Fruit fly (Drosophila melanogaster): ENCODE measurements around the gene Mst33A.
A peak's percentile ranks its signal among the peaks of the same experiment; 100 is the strongest.

Mst33A gene

dm6 chr2L:11586733-11587132 lies at the start of gene Mst33A:
Mst33A (minus strand) TSS chr2L:11586833.
- no peak for TF ChIP-seq fd64A (GFP tag; optimal IDR thresholded peaks at IDR 0.05)
- no peak for TF ChIP-seq fd3F (GFP tag; optimal IDR thresholded peaks at IDR 0.05)
- TF ChIP-seq HmgD (GFP tag; optimal IDR thresholded peaks at IDR 0.05), result no peak
- no peak for TF ChIP-seq CG11085 (GFP tag; IDR thresholded peaks at IDR 0.05)
- TF ChIP-seq so (GFP tag; IDR thresholded peaks at IDR 0.05), result no peak
- no peak for TF ChIP-seq MTF-1 (GFP tag; optimal IDR thresholded peaks at IDR 0.05; ENCODE audit: borderline replicate concordance)
- no peak for TF ChIP-seq bsh (GFP tag; optimal IDR thresholded peaks at IDR 0.05)
- no peak for TF ChIP-seq NK7.1 (GFP tag; optimal IDR thresholded peaks at IDR 0.05)
- TF ChIP-seq Gsc (GFP tag; IDR thresholded peaks at IDR 0.05), result no peak
- TF ChIP-seq bowl (GFP tag; IDR thresholded peaks at IDR 0.05), result no peak
- no peak for TF ChIP-seq CG9876 (GFP tag; optimal IDR thresholded peaks at IDR 0.05)

- TF ChIP-seq Hr51 (GFP tag; optimal IDR thresholded peaks at IDR 0.05), result peak in 1 of 2 experiments; percentile 46
- TF ChIP-seq CG8388 (GFP tag; optimal IDR thresholded peaks at IDR 0.05), result no peak
- no peak for TF ChIP-seq dati (GFP tag; IDR thresholded peaks at IDR 0.05)
- peak; percentile 60 for TF ChIP-seq lab (GFP tag; optimal IDR thresholded peaks at IDR 0.05)
- TF ChIP-seq CG9727 (GFP tag; optimal IDR thresholded peaks at IDR 0.05), result peak; percentile 2
- peak; percentile 2 for TF ChIP-seq lilli (GFP tag; optimal IDR thresholded peaks at IDR 0.05)
- TF ChIP-seq CG1024 (GFP tag; IDR thresholded peaks at IDR 0.05), result no peak
- peak; percentile 51 for TF ChIP-seq CG3281 (GFP tag; optimal IDR thresholded peaks at IDR 0.05)
- TF ChIP-seq CoRest (tag; optimal IDR thresholded peaks at IDR 0.05), result peak; percentile 25
- no peak for TF ChIP-seq ewg (GFP tag; optimal IDR thresholded peaks at IDR 0.05)
- 0 out of 3 replicates have a peak, but pooled peaks have one; percentile 32 for TF ChIP-seq CG11695 (GFP tag; IDR thresholded peaks at IDR 0.05)
- peak; percentile 34; the same call in 1 of the 3 replicates for TF ChIP-seq dysf (GFP tag; IDR thresholded peaks at IDR 0.05)
- TF ChIP-seq CG15269 (tag; optimal IDR thresholded peaks at IDR 0.05), result peak; percentile 31
- TF ChIP-seq tgo (GFP tag; IDR thresholded peaks at IDR 0.05), result no peak
- peak; percentile 37 for TF ChIP-seq caup (GFP tag; optimal IDR thresholded peaks at IDR 0.05; ENCODE audit: severe bottlenecking)
- no peak for TF ChIP-seq sr (GFP tag; IDR thresholded peaks at IDR 0.05)
- TF ChIP-seq Ssrp (tag; optimal IDR thresholded peaks at IDR 0.05), result no peak
- TF ChIP-seq zfh1 (GFP tag; IDR thresholded peaks at IDR 0.05), result no peak
- TF ChIP-seq Hmr (GFP tag; optimal IDR thresholded peaks at IDR 0.05), result peak; percentile 49
- peak in 1 of 2 experiments; percentile 14 for TF ChIP-seq eve (GFP tag; optimal IDR thresholded peaks at IDR 0.05)
- peak; percentile 13 for TF ChIP-seq slou (GFP tag; optimal IDR thresholded peaks at IDR 0.05)
- no peak for TF ChIP-seq Med (GFP tag)
- peak; percentile 35 for TF ChIP-seq cwo (GFP tag; optimal IDR thresholded peaks at IDR 0.05)
- peak; percentile 24 for TF ChIP-seq Hand (GFP tag; optimal IDR thresholded peaks at IDR 0.05)
- TF ChIP-seq Rx (GFP tag; IDR thresholded peaks at IDR 0.05), result no peak
- no peak for TF ChIP-seq CG1647 (GFP tag; optimal IDR thresholded peaks at IDR 0.05)
- peak; percentile 41 for TF ChIP-seq dmrt99B (tag; optimal IDR thresholded peaks at IDR 0.05)
- peak; percentile 4 for TF ChIP-seq Oli (tag; optimal IDR thresholded peaks at IDR 0.05)
- 0 out of 2 replicates have a peak, but pooled peaks have one; percentile 30 for TF ChIP-seq slbo (GFP tag; IDR thresholded peaks at IDR 0.05)
- no peak for TF ChIP-seq nmo (GFP tag; optimal IDR thresholded peaks at IDR 0.05)
- TF ChIP-seq CG3995 (GFP tag; optimal IDR thresholded peaks at IDR 0.05), result no peak
- peak; percentile 56 for TF ChIP-seq CG7556 (GFP tag; optimal IDR thresholded peaks at IDR 0.05)
- peak; percentile 53 for TF ChIP-seq CG2120 (GFP tag; optimal IDR thresholded peaks at IDR 0.05)
- TF ChIP-seq CG17385 (GFP tag; optimal IDR thresholded peaks at IDR 0.05), result peak; percentile 0
- no peak for TF ChIP-seq CG13624 (GFP tag; optimal IDR thresholded peaks at IDR 0.05)
- no peak for TF ChIP-seq sd (tag; optimal IDR thresholded peaks at IDR 0.05)
- peak; percentile 35 for TF ChIP-seq sens (GFP tag)
- peak; percentile 18 for TF ChIP-seq CG13296 (GFP tag; optimal IDR thresholded peaks at IDR 0.05)
- peak; percentile 18 for TF ChIP-seq CG10147 (GFP tag; optimal IDR thresholded peaks at IDR 0.05)
Measured at dm6 chr2L:11628292-11628691, 41.7 kb upstream of the Mst33A start.
